Worm (Caenorhabditis elegans): Measurements from ENCODE around the gene F08F8.7.

Gene F08F8.7

ce11 chrIII:7338009-7338408, 8.9 kb downstream of the F08F8.7 start:
- TF ChIP-seq ama-1 (optimal IDR thresholded peaks at IDR 0.05) (peak; percentile 53), sea-2 (GFP tag; optimal IDR thresholded peaks at IDR 0.05) (no peak)

- TF ChIP-seq egl-5 (tag; optimal IDR thresholded peaks at IDR 0.05) (peak; percentile 67), tbx-2 (tag; optimal IDR thresholded peaks at IDR 0.05) (no peak), hmg-11 (tag; optimal IDR thresholded peaks at IDR 0.05) (peak; percentile 34), ceh-82 (tag; optimal IDR thresholded peaks at IDR 0.05) (no peak), nfya-1 (tag; optimal IDR thresholded peaks at IDR 0.05; ENCODE audit: insufficient read depth) (peak; percentile 91), fkh-10 (GFP tag; optimal IDR thresholded peaks at IDR 0.05) (no peak), lsy-12 (tag; optimal IDR thresholded peaks at IDR 0.05) (peak; percentile 46), pqm-1 (tag; optimal IDR thresholded peaks at IDR 0.05) (peak; percentile 57), lin-15B (tag; optimal IDR thresholded peaks at IDR 0.05) (peak; percentile 93), pha-4 (tag; optimal IDR thresholded peaks at IDR 0.05) (peak; percentile 86), ZK546.5 (tag; optimal IDR thresholded peaks at IDR 0.05) (peak; percentile 56), nhr-23 (tag; optimal IDR thresholded peaks at IDR 0.05) (peak; percentile 88), jun-1 (tag; optimal IDR thresholded peaks at IDR 0.05) (peak; percentile 29), ztf-11 (tag; optimal IDR thresholded peaks at IDR 0.05) (no peak), nhr-25 (tag; optimal IDR thresholded peaks at IDR 0.05) (peak; percentile 51), lin-39 (tag; optimal IDR thresholded peaks at IDR 0.05) (peak; percentile 80), R02D3.7 (tag; optimal IDR thresholded peaks at IDR 0.05) (peak; percentile 52), egl-27 (tag; optimal IDR thresholded peaks at IDR 0.05) (no peak), snpc-4 (tag; optimal IDR thresholded peaks at IDR 0.05) (peak; percentile 62), ama-1 (optimal IDR thresholded peaks at IDR 0.05) (peak; percentile 52), elt-2 (tag; optimal IDR thresholded peaks at IDR 0.05) (peak; percentile 65), nhr-237 (tag; optimal IDR thresholded peaks at IDR 0.05) (no peak)
Observed at ce11 chrIII:7336214-7336613, 10.7 kb downstream of the F08F8.7 start, which contains the start of gene gsp-2. gsp-2 (plus strand) TSS chrIII:7336587.

ce11 chrIII:7335220-7335619, 11.7 kb downstream of the F08F8.7 start, which contains the start of gene F56C9.10:
F56C9.10 (minus strand) TSS chrIII:7335316.
- TF ChIP-seq ceh-28 (tag; optimal IDR thresholded peaks at IDR 0.05) (peak; percentile 44), tbx-2 (tag; optimal IDR thresholded peaks at IDR 0.05) (peak; percentile 33), fos-1 (tag; optimal IDR thresholded peaks at IDR 0.05) (no peak), lin-39 (tag; optimal IDR thresholded peaks at IDR 0.05) (peak; percentile 84), ceh-16 (tag; optimal IDR thresholded peaks at IDR 0.05) (no peak), ztf-4 (tag; optimal IDR thresholded peaks at IDR 0.05) (peak; percentile 68), sea-2 (GFP tag; optimal IDR thresholded peaks at IDR 0.05) (no peak), nhr-43 (tag; optimal IDR thresholded peaks at IDR 0.05; ENCODE audit: poor library complexity, severe bottlenecking) (peak; percentile 78), fkh-2 (tag; optimal IDR thresholded peaks at IDR 0.05) (no peak), ama-1 (optimal IDR thresholded peaks at IDR 0.05) (peak; percentile 80), unc-39 (tag; optimal IDR thresholded peaks at IDR 0.05) (no peak), ztf-11 (tag; optimal IDR thresholded peaks at IDR 0.05) (no peak), nhr-67 (tag; optimal IDR thresholded peaks at IDR 0.05) (no peak), nhr-12 (tag; optimal IDR thresholded peaks at IDR 0.05) (no peak), pha-4 (tag; optimal IDR thresholded peaks at IDR 0.05) (peak; percentile 55), pqm-1 (tag; optimal IDR thresholded peaks at IDR 0.05) (peak; percentile 1), lin-15B (tag; optimal IDR thresholded peaks at IDR 0.05) (peak; percentile 82), mdl-1 (tag; optimal IDR thresholded peaks at IDR 0.05) (peak; percentile 96), nhr-25 (tag; optimal IDR thresholded peaks at IDR 0.05) (peak; percentile 72), nhr-11 (tag; optimal IDR thresholded peaks at IDR 0.05) (peak; percentile 92), R02D3.7 (tag; optimal IDR thresholded peaks at IDR 0.05) (peak; percentile 38), hmg-11 (tag; optimal IDR thresholded peaks at IDR 0.05) (peak; percentile 58), egl-27 (tag; optimal IDR thresholded peaks at IDR 0.05) (peak; percentile 44), unc-62 (GFP tag; optimal IDR thresholded peaks at IDR 0.05) (peak; percentile 88), nhr-77 (tag; optimal IDR thresholded peaks at IDR 0.05) (no peak), snpc-4 (tag; optimal IDR thresholded peaks at IDR 0.05) (peak; percentile 78), egl-5 (tag; optimal IDR thresholded peaks at IDR 0.05) (no peak), eor-1 (tag; optimal IDR thresholded peaks at IDR 0.05) (no peak), jun-1 (tag; optimal IDR thresholded peaks at IDR 0.05) (peak; percentile 84), nhr-23 (tag; optimal IDR thresholded peaks at IDR 0.05) (peak; percentile 81), lsy-12 (tag; optimal IDR thresholded peaks at IDR 0.05) (peak; percentile 77), skn-1 (tag; optimal IDR thresholded peaks at IDR 0.05) (peak; percentile 22), nfya-1 (tag; optimal IDR thresholded peaks at IDR 0.05; ENCODE audit: insufficient read depth) (peak; percentile 88), daf-12 (tag; optimal IDR thresholded peaks at IDR 0.05) (no peak), aly-2 (tag; optimal IDR thresholded peaks at IDR 0.05) (no peak), elt-2 (tag; optimal IDR thresholded peaks at IDR 0.05) (peak; percentile 59)
